Fruit fly (Drosophila melanogaster) whole organism, prepupa: Measurements from ENCODE around the gene cni.

Source experiments
- Blimp-1 ChIP-seq: fragments of 200-800 bp; sonication (Bioruptor generic); optimal IDR thresholded peaks from 3 replicates; lab custom pipeline; 2017; ENCODE audit warnings: missing biosample characterization, missing genetic modification characterization, mild to moderate bottlenecking, moderate library complexity, missing genetic modification reagents
- CG10631 ChIP-seq: fragments of 200-800 bp; sonication (Bioruptor generic); optimal IDR thresholded peaks from 2 replicates; lab custom pipeline; 2016; ENCODE audit warnings: missing biosample characterization, missing genetic modification characterization
- CG11294 ChIP-seq: fragments of 200-800 bp; sonication (Bioruptor generic); IDR thresholded peaks from 2 replicates; pipeline ENCODE4 v1.3.6; 2022; ENCODE audit warnings: missing biosample characterization, missing genetic modification characterization
- CG11762 ChIP-seq: fragments of 200-800 bp; sonication (Bioruptor generic); optimal IDR thresholded peaks from 3 replicates; lab custom pipeline; 2016; ENCODE audit warnings: missing biosample characterization, missing genetic modification characterization; ENCODE audit not compliant: insufficient read depth
- CG1621 ChIP-seq: fragments of 200-800 bp; sonication (Bioruptor generic); optimal IDR thresholded peaks from 3 replicates; lab custom pipeline; 2018; ENCODE audit warnings: missing biosample characterization, mild to moderate bottlenecking, missing genetic modification characterization
- CG3032 ChIP-seq: fragments of 200-800 bp; optimal IDR thresholded peaks from 2 replicates; lab custom pipeline; 2019; ENCODE audit warnings: missing biosample characterization, mild to moderate bottlenecking, missing genetic modification characterization, moderate library complexity
- CG31627 ChIP-seq: fragments of 200-800 bp; sonication (Bioruptor generic); optimal IDR thresholded peaks from 3 replicates; lab custom pipeline; 2016; ENCODE audit warnings: missing biosample characterization, missing genetic modification characterization
- CG32006 ChIP-seq: fragments of 200-800 bp; sonication (Bioruptor generic); optimal IDR thresholded peaks from 3 replicates; lab custom pipeline; 2017; ENCODE audit warnings: missing biosample characterization, mild to moderate bottlenecking, missing genetic modification characterization
- CG34406 ChIP-seq: fragments of 200-800 bp; sonication (Bioruptor generic); optimal IDR thresholded peaks from 3 replicates; lab custom pipeline; 2016; ENCODE audit warnings: missing biosample characterization, missing genetic modification characterization
- CG3919 ChIP-seq: fragments of 200-800 bp; sonication (Bioruptor generic); optimal IDR thresholded peaks from 3 replicates; lab custom pipeline; 2016; ENCODE audit warnings: missing biosample characterization, missing genetic modification characterization
- CG4318 ChIP-seq: fragments of 200-800 bp; sonication (Bioruptor generic); optimal IDR thresholded peaks from 3 replicates; lab custom pipeline; 2017; ENCODE audit warnings: missing biosample characterization, mild to moderate bottlenecking, missing genetic modification characterization
- CG6163 ChIP-seq: fragments of 200-800 bp; sonication (Bioruptor generic); IDR thresholded peaks from 3 replicates; pipeline ENCODE4 v1.3.6; 2022; ENCODE audit warnings: missing biosample characterization, missing genetic modification characterization
- CG6276 ChIP-seq: fragments of 200-800 bp; sonication (Bioruptor generic); optimal IDR thresholded peaks from 2 replicates; lab custom pipeline; 2017; ENCODE audit warnings: missing biosample characterization, mild to moderate bottlenecking, missing genetic modification characterization
- CG6792 ChIP-seq: fragments of 200-800 bp; sonication (Bioruptor generic); optimal IDR thresholded peaks from 3 replicates; lab custom pipeline; 2016; ENCODE audit warnings: missing biosample characterization, missing genetic modification characterization
- CG7368 ChIP-seq: fragments of 200-800 bp; sonication (Bioruptor generic); optimal IDR thresholded peaks from 3 replicates; lab custom pipeline; 2016; ENCODE audit warnings: missing biosample characterization, missing genetic modification characterization
- CG8119 ChIP-seq: fragments of 200-800 bp; sonication (Bioruptor generic); IDR thresholded peaks from 3 replicates; pipeline ENCODE4 v1.3.6; 2022; ENCODE audit warnings: missing biosample characterization, missing genetic modification characterization
- CG8319 ChIP-seq: fragments of 200-800 bp; sonication (Bioruptor generic); optimal IDR thresholded peaks from 3 replicates; lab custom pipeline; 2016; ENCODE audit warnings: missing biosample characterization, missing genetic modification characterization
- CG9139 ChIP-seq: fragments of 200-800 bp; sonication (Bioruptor generic); optimal IDR thresholded peaks from 3 replicates; lab custom pipeline; 2017; ENCODE audit warnings: missing biosample characterization, mild to moderate bottlenecking, missing genetic modification characterization
- Eip75B ChIP-seq: fragments of 200-800 bp; sonication (Bioruptor generic); optimal IDR thresholded peaks from 3 replicates; lab custom pipeline; 2016; ENCODE audit warnings: missing biosample characterization, missing genetic modification characterization
- Ets21C ChIP-seq: fragments of 200-800 bp; sonication (Bioruptor generic); optimal IDR thresholded peaks from 3 replicates; lab custom pipeline; 2016; ENCODE audit warnings: missing biosample characterization, missing genetic modification characterization
- Gug ChIP-seq: fragments of 200-800 bp; sonication (Bioruptor generic); IDR thresholded peaks from 2 replicates; pipeline ENCODE4 v1.3.6; 2022; ENCODE audit warnings: missing biosample characterization, missing genetic modification characterization
- Hr38 ChIP-seq: sonication (Bioruptor generic); optimal IDR thresholded peaks from 2 replicates; lab custom pipeline; 2016; ENCODE audit warnings: missing biosample characterization, missing genetic modification characterization
- Hr39 ChIP-seq: fragments of 200-800 bp; sonication (Bioruptor generic); optimal IDR thresholded peaks from 2 replicates; lab custom pipeline; 2016; ENCODE audit warnings: missing biosample characterization, missing genetic modification characterization
- Hr4 ChIP-seq: fragments of 200-800 bp; sonication (Bioruptor generic); optimal IDR thresholded peaks from 3 replicates; lab custom pipeline; 2016; ENCODE audit warnings: missing biosample characterization, missing genetic modification characterization
- Lpt ChIP-seq: fragments of 200-800 bp; sonication (Bioruptor generic); optimal IDR thresholded peaks from 3 replicates; lab custom pipeline; 2016; ENCODE audit warnings: missing biosample characterization, missing genetic modification characterization
- OdsH ChIP-seq: fragments of 200-800 bp; sonication (Bioruptor generic); optimal IDR thresholded peaks from 3 replicates; lab custom pipeline; 2016; ENCODE audit warnings: missing biosample characterization, missing genetic modification characterization
- Sox15 ChIP-seq: fragments of 200-800 bp; sonication (Bioruptor generic); optimal IDR thresholded peaks from 3 replicates; lab custom pipeline; 2016; ENCODE audit warnings: missing biosample characterization, missing genetic modification characterization
- acj6 ChIP-seq: fragments of 200-800 bp; sonication (Bioruptor generic); optimal IDR thresholded peaks from 3 replicates; lab custom pipeline; 2016; ENCODE audit warnings: missing biosample characterization, missing genetic modification characterization
- esn ChIP-seq: fragments of 200-800 bp; sonication (Bioruptor generic); optimal IDR thresholded peaks from 2 replicates; lab custom pipeline; 2016; ENCODE audit warnings: missing biosample characterization, mild to moderate bottlenecking, missing genetic modification characterization, moderate library complexity
- fd85E ChIP-seq: fragments of 200-800 bp; sonication (Bioruptor generic); optimal IDR thresholded peaks from 3 replicates; lab custom pipeline; 2016; ENCODE audit warnings: missing biosample characterization, missing genetic modification characterization
- fkh ChIP-seq: fragments of 200-800 bp; sonication (Bioruptor generic); optimal IDR thresholded peaks from 3 replicates; lab custom pipeline; 2017; ENCODE audit warnings: missing biosample characterization, mild to moderate bottlenecking, missing genetic modification characterization, moderate library complexity
- lz ChIP-seq: fragments of 200-800 bp; sonication (Bioruptor generic); optimal IDR thresholded peaks from 3 replicates; lab custom pipeline; 2016; ENCODE audit warnings: missing biosample characterization, missing genetic modification characterization
- pdm3 ChIP-seq: fragments of 200-800 bp; sonication (Bioruptor generic); optimal IDR thresholded peaks from 3 replicates; lab custom pipeline; 2016; ENCODE audit warnings: missing biosample characterization, missing genetic modification characterization
- spab ChIP-seq: fragments of 200-800 bp; sonication (Bioruptor generic); optimal IDR thresholded peaks from 2 replicates; lab custom pipeline; 2017; ENCODE audit warnings: missing biosample characterization, mild to moderate bottlenecking, missing genetic modification characterization, missing genetic modification reagents
- ss ChIP-seq, 2 experiments: fragments of 200-800 bp; sonication (Bioruptor generic); optimal IDR thresholded peaks; 2 replicates in 1 of 2; 3 replicates in 1 of 2; lab custom pipeline; 2017 to 2018; ENCODE audit warnings: mild to moderate bottlenecking in 2 of 2, missing biosample characterization in 2 of 2, missing genetic modification characterization in 2 of 2, moderate library complexity in 1 of 2
- svp ChIP-seq: fragments of 200-800 bp; sonication (Bioruptor generic); peaks from one replicate; lab custom pipeline; 2016; ENCODE audit warnings: missing biosample characterization, missing genetic modification characterization
- topi ChIP-seq: fragments of 200-800 bp; sonication (Bioruptor generic); optimal IDR thresholded peaks from 3 replicates; lab custom pipeline; 2016; ENCODE audit warnings: missing biosample characterization, missing genetic modification characterization
- vri ChIP-seq: fragments of 200-800 bp; sonication (Bioruptor generic); optimal IDR thresholded peaks from 3 replicates; lab custom pipeline; 2016; ENCODE audit warnings: missing biosample characterization, mild to moderate bottlenecking, missing genetic modification characterization

The cni gene

dm6 chr2L:16350160-16350633, 39.7 kb upstream of the cni start (continued):
- TF ChIP-seq CG34406 (GFP tag; lab: Kevin White, UChicago) = peak; percentile 73
- no peak for TF ChIP-seq acj6 (GFP tag; lab: Kevin White, UChicago)
- peak; percentile 66 for TF ChIP-seq CG11762 (GFP tag; lab: Kevin White, UChicago)
- no peak for TF ChIP-seq pdm3 (GFP tag; lab: Kevin White, UChicago)
- peak; percentile 6 for TF ChIP-seq CG9139 (GFP tag; lab: Kevin White, UChicago)
- TF ChIP-seq lz (GFP tag; lab: Kevin White, UChicago) = peak; percentile 80

dm6 chr2L:16342224-16342623, 31.7 kb upstream of the cni start, which contains the start of gene CG44405:
Gene CG44405 (minus strand): TSS chr2L:16342324.
- TF ChIP-seq topi (GFP tag; lab: Kevin White, UChicago) (no peak), CG7368 (no peak)

- no peak for TF ChIP-seq spab (GFP tag; lab: Kevin White, UChicago)
- TF ChIP-seq Hr39 (GFP tag; lab: Kevin White, UChicago) = no peak
- no peak for TF ChIP-seq OdsH (GFP tag; lab: Kevin White, UChicago)
- TF ChIP-seq Blimp-1 = no peak
- no peak for TF ChIP-seq CG6792 (GFP tag; lab: Kevin White, UChicago)
- TF ChIP-seq CG31627 (GFP tag; lab: Kevin White, UChicago) = no peak
- no peak for TF ChIP-seq CG3919
- no peak for TF ChIP-seq CG6276 (GFP tag; lab: Kevin White, UChicago)
- no peak for TF ChIP-seq CG4318
- TF ChIP-seq Lpt (GFP tag; lab: Kevin White, UChicago) = no peak
- TF ChIP-seq esn (GFP tag; lab: Kevin White, UChicago) = no peak
Observed at dm6 chr2L:16340268-16340667, 29.7 kb upstream of the cni start, which contains the start of gene CG42266. Gene CG42266 (minus strand): TSS chr2L:16340368.

dm6 chr2L:16337785-16338184, 27.3 kb upstream of the cni start, which contains the start of gene CG31817:
Gene CG31817 (minus strand): TSS chr2L:16337885.
- TF ChIP-seq ss (GFP tag; optimal IDR thresholded peaks at IDR 0.05; lab: Kevin White, UChicago) (no peak), fkh (GFP tag; lab: Kevin White, UChicago) (no peak), Blimp-1 (no peak), CG32006 (GFP tag; lab: Kevin White, UChicago) (no peak), CG3032 (tag; lab: Kevin White, UChicago) (no peak), CG6163 (no peak), Sox15 (GFP tag; lab: Kevin White, UChicago) (no peak), CG7368 (no peak), CG9139 (GFP tag; lab: Kevin White, UChicago) (no peak), Hr38 (GFP tag; lab: Kevin White, UChicago) (no peak), Lpt (GFP tag; lab: Kevin White, UChicago) (no peak), Gug (GFP tag; lab: Robert Waterston, UW) (no peak), fd85E (no peak), vri (GFP tag; lab: Kevin White, UChicago) (no peak)

dm6 chr2L:16329625-16330024, 19.1 kb upstream of the cni start, which contains the start of gene CG4440:
Gene CG4440 (plus strand): TSS chr2L:16329925.
- TF ChIP-seq CG6276 (GFP tag; lab: Kevin White, UChicago) = no peak
- no peak for TF ChIP-seq svp
- TF ChIP-seq Sox15 (GFP tag; lab: Kevin White, UChicago) = no peak
- TF ChIP-seq, all 60 proteins: peak for 0

- TF ChIP-seq Hr4 (peak; percentile 73), pdm3 (GFP tag; lab: Kevin White, UChicago) (no peak), CG8119 (no peak), CG11294 (GFP tag; lab: Robert Waterston, UW) (no peak), CG6792 (GFP tag; lab: Kevin White, UChicago) (peak; percentile 45), acj6 (GFP tag; lab: Kevin White, UChicago) (peak; percentile 39), CG10631 (peak; percentile 56), fkh (GFP tag; lab: Kevin White, UChicago) (peak; percentile 59), CG8319 (GFP tag; lab: Kevin White, UChicago) (peak; percentile 21), CG1621 (tag; lab: Kevin White, UChicago) (peak; percentile 52), CG31627 (GFP tag; lab: Kevin White, UChicago) (peak; percentile 69), Ets21C (peak; percentile 44), Eip75B (GFP tag; lab: Kevin White, UChicago) (no peak), Hr38 (GFP tag; lab: Kevin White, UChicago) (peak; percentile 11), Sox15 (GFP tag; lab: Kevin White, UChicago) (peak; percentile 1)
Observed at dm6 chr2L:16329102-16329520, 18.6 kb upstream of the cni start, which contains the start of gene mRpL4. Gene mRpL4 (minus strand): TSS chr2L:16329132.
